Fruit fly (Drosophila melanogaster) whole organism, embryonic: ENCODE results near the gene Ciz1.
A peak's percentile ranks its signal among the peaks of the same experiment; 100 is the strongest.

Source experiments
- Atf-2 ChIP-seq: fragments of 200-800 bp; sonication (Bioruptor generic); optimal IDR thresholded peaks from 2 replicates; lab custom pipeline; 2016; ENCODE audit warnings: missing biosample characterization, missing genetic modification characterization
- Awh ChIP-seq: fragments of 200-800 bp; sonication (Bioruptor generic); IDR thresholded peaks from 2 replicates; pipeline ENCODE4, ENCODE4 v1.3.6; 2022; ENCODE audit warnings: missing biosample characterization, missing genetic modification characterization
- Bdp1 ChIP-seq: fragments of 200-800 bp; sonication (Bioruptor generic); optimal IDR thresholded peaks from 3 replicates; lab custom pipeline; 2016; ENCODE audit warnings: missing biosample characterization, missing genetic modification characterization
- CG11085 ChIP-seq: fragments of 200-800 bp; sonication (Bioruptor generic); IDR thresholded peaks from 2 replicates; pipeline ENCODE4 v1.3.6; 2022; ENCODE audit warnings: missing biosample characterization, missing genetic modification characterization
- CG12299 ChIP-seq: fragments of 200-800 bp; sonication (Bioruptor generic); optimal IDR thresholded peaks from 2 replicates; lab custom pipeline; 2018; ENCODE audit warnings: missing biosample characterization, mild to moderate bottlenecking, missing genetic modification characterization
- CG12769 ChIP-seq: fragments of 200-800 bp; sonication (Bioruptor generic); optimal IDR thresholded peaks from 2 replicates; lab custom pipeline; 2019; ENCODE audit warnings: missing biosample characterization, mild to moderate bottlenecking, missing genetic modification characterization, moderate library complexity
- CG14860 ChIP-seq: fragments of 200-800 bp; sonication (Bioruptor generic); IDR thresholded peaks from 3 replicates; pipeline ENCODE4 v1.3.6; 2022; ENCODE audit warnings: missing biosample characterization, missing genetic modification characterization; ENCODE audit not compliant: partially characterized antibody
- CG18619 ChIP-seq: fragments of 200-800 bp; sonication (Bioruptor generic); optimal IDR thresholded peaks from 3 replicates; lab custom pipeline; 2017; ENCODE audit warnings: missing biosample characterization, mild to moderate bottlenecking, missing genetic modification characterization
- CG2875 ChIP-seq: fragments of 200-800 bp; sonication (Bioruptor generic); optimal IDR thresholded peaks from 2 replicates; lab custom pipeline; 2017; ENCODE audit warnings: missing biosample characterization, mild to moderate bottlenecking, missing genetic modification characterization, missing genetic modification reagents
- CG31224 ChIP-seq: fragments of 200-800 bp; sonication (Bioruptor generic); IDR thresholded peaks from 2 replicates; pipeline ENCODE4 v1.3.6; 2022; ENCODE audit warnings: missing biosample characterization, missing genetic modification characterization
- CG33213 ChIP-seq: fragments of 200-800 bp; sonication (Bioruptor generic); optimal IDR thresholded peaks from 3 replicates; lab custom pipeline; 2016; ENCODE audit warnings: missing biosample characterization, missing genetic modification characterization
- CG3838 ChIP-seq: fragments of 200-800 bp; sonication (Bioruptor generic); optimal IDR thresholded peaks from 3 replicates; lab custom pipeline; 2016; ENCODE audit warnings: missing biosample characterization, missing genetic modification characterization
- CG4424 ChIP-seq: fragments of 200-800 bp; sonication (Bioruptor generic); optimal IDR thresholded peaks from 3 replicates; lab custom pipeline; 2016; ENCODE audit warnings: missing biosample characterization, missing genetic modification characterization
- CG5953 ChIP-seq: fragments of 200-800 bp; sonication (Bioruptor generic); IDR thresholded peaks from 2 replicates; pipeline ENCODE4 v1.3.6; 2022; ENCODE audit warnings: missing biosample characterization, missing genetic modification characterization
- CG6683 ChIP-seq: fragments of 200-800 bp; sonication (Bioruptor generic); optimal IDR thresholded peaks from 2 replicates; lab custom pipeline; 2017; ENCODE audit warnings: missing biosample characterization, mild to moderate bottlenecking, missing genetic modification characterization, missing genetic modification reagents
- Dad ChIP-seq: fragments of 200-800 bp; sonication (Bioruptor generic); optimal IDR thresholded peaks from 3 replicates; lab custom pipeline; 2016; ENCODE audit warnings: missing biosample characterization, missing genetic modification characterization
- Dip3 ChIP-seq: fragments of 200-800 bp; sonication (Bioruptor generic); optimal IDR thresholded peaks from 3 replicates; lab custom pipeline; 2016; ENCODE audit warnings: missing biosample characterization, missing genetic modification characterization
- Hsf ChIP-seq: fragments of 200-800 bp; sonication (Bioruptor generic); optimal IDR thresholded peaks from 3 replicates; lab custom pipeline; 2016; ENCODE audit warnings: missing biosample characterization, missing genetic modification characterization
- Max ChIP-seq: fragments of 200-800 bp; sonication (Bioruptor generic); optimal IDR thresholded peaks from 2 replicates; lab custom pipeline; 2016; ENCODE audit warnings: missing biosample characterization, mild to moderate bottlenecking, missing genetic modification characterization
- Meics ChIP-seq: fragments of 200-800 bp; sonication (Bioruptor generic); optimal IDR thresholded peaks from 2 replicates; lab custom pipeline; 2017; ENCODE audit warnings: missing biosample characterization, mild to moderate bottlenecking, missing genetic modification characterization
- Mes4 ChIP-seq: fragments of 200-800 bp; sonication (Bioruptor generic); optimal IDR thresholded peaks from 2 replicates; lab custom pipeline; 2016; ENCODE audit warnings: missing biosample characterization, missing genetic modification characterization
- NFAT ChIP-seq: fragments of 200-800 bp; sonication (Bioruptor generic); IDR thresholded peaks from 2 replicates; pipeline ENCODE4 v1.3.6; 2022; ENCODE audit warnings: missing biosample characterization, missing genetic modification characterization
- Nf-YA ChIP-seq: fragments of 200-800 bp; sonication (Bioruptor generic); IDR thresholded peaks from 2 replicates; pipeline ENCODE4 v1.3.6; 2022; ENCODE audit warnings: missing biosample characterization, missing genetic modification characterization
- Optix ChIP-seq: fragments of 200-800 bp; sonication (Bioruptor generic); IDR thresholded peaks from 3 replicates; pipeline ENCODE4 v1.3.6; 2022; ENCODE audit warnings: missing biosample characterization, missing genetic modification characterization
- Poxn ChIP-seq: fragments of 200-800 bp; sonication (Bioruptor generic); IDR thresholded peaks from 2 replicates; pipeline ENCODE4 v1.3.6; 2022; ENCODE audit warnings: missing biosample characterization, missing genetic modification characterization
- Rfx ChIP-seq: fragments of 200-800 bp; sonication (Bioruptor generic); IDR thresholded peaks from 2 replicates; pipeline ENCODE4 v1.3.6; 2022; ENCODE audit warnings: missing biosample characterization, missing genetic modification characterization
- Side ChIP-seq: fragments of 200-800 bp; sonication (Bioruptor generic); optimal IDR thresholded peaks from 2 replicates; lab custom pipeline; 2016; ENCODE audit warnings: missing biosample characterization, missing genetic modification characterization
- abd-A ChIP-seq: fragments of 200-800 bp; sonication (Bioruptor generic); optimal IDR thresholded peaks from 3 replicates; lab custom pipeline; 2019; ENCODE audit warnings: missing biosample characterization, mild to moderate bottlenecking, missing genetic modification characterization, moderate library complexity
- ash1 ChIP-seq: fragments of 200-800 bp; sonication (Bioruptor generic); optimal IDR thresholded peaks from 2 replicates; lab custom pipeline; 2018; ENCODE audit warnings: missing biosample characterization, mild to moderate bottlenecking, missing genetic modification characterization
- bcd ChIP-seq: fragments of 200-800 bp; sonication (Bioruptor generic); optimal IDR thresholded peaks from 2 replicates; lab custom pipeline; 2017; ENCODE audit warnings: missing biosample characterization, mild to moderate bottlenecking, missing genetic modification characterization
- br ChIP-seq: fragments of >200 bp; optimal IDR thresholded peaks from 2 replicates; lab custom pipeline; 2017
- caup ChIP-seq: fragments of 200-800 bp; sonication (Bioruptor generic); optimal IDR thresholded peaks from 3 replicates; lab custom pipeline; 2017; ENCODE audit warnings: missing biosample characterization, mild to moderate bottlenecking, missing genetic modification characterization, moderate library complexity; ENCODE audit not compliant: severe bottlenecking
- chm ChIP-seq: fragments of 200-800 bp; sonication (Bioruptor generic); IDR thresholded peaks from 2 replicates; pipeline ENCODE4 v1.3.6; 2022; ENCODE audit warnings: missing biosample characterization, missing genetic modification characterization
- corto ChIP-seq: fragments of 200-800 bp; sonication (Bioruptor generic); optimal IDR thresholded peaks from 2 replicates; lab custom pipeline; 2016; ENCODE audit warnings: missing biosample characterization, mild to moderate bottlenecking, missing genetic modification characterization, moderate library complexity
- dm ChIP-seq: fragments of 200-800 bp; sonication (Bioruptor generic); optimal IDR thresholded peaks from 3 replicates; lab custom pipeline; 2016; ENCODE audit warnings: missing biosample characterization, missing genetic modification characterization
- dysf ChIP-seq: fragments of 200-800 bp; sonication (Bioruptor generic); IDR thresholded peaks from 3 replicates; pipeline ENCODE4 v1.3.6; 2022; ENCODE audit warnings: missing biosample characterization, missing genetic modification characterization
- gt ChIP-seq: fragments of 200-800 bp; sonication (Bioruptor generic); IDR thresholded peaks from 2 replicates; pipeline ENCODE4 v1.3.6; 2022; ENCODE audit warnings: missing biosample characterization, missing genetic modification characterization
- insv ChIP-seq, 2 experiments: fragments of 200-800 bp; sonication (Bioruptor generic); optimal IDR thresholded peaks; 3 replicates each; lab custom pipeline; 2016 to 2018; ENCODE audit warnings: missing biosample characterization in 2 of 2, missing genetic modification characterization in 2 of 2
- ken ChIP-seq: fragments of 200-800 bp; sonication (Bioruptor generic); IDR thresholded peaks from 3 replicates; pipeline ENCODE4 v1.3.6; 2022; ENCODE audit warnings: missing biosample characterization, missing genetic modification characterization
- lbe ChIP-seq: fragments of 200-800 bp; sonication (Bioruptor generic); optimal IDR thresholded peaks from 2 replicates; lab custom pipeline; 2016; ENCODE audit warnings: missing biosample characterization, mild to moderate bottlenecking, missing genetic modification characterization
- nau ChIP-seq: fragments of 200-800 bp; sonication (Bioruptor generic); optimal IDR thresholded peaks from 3 replicates; lab custom pipeline; 2017; ENCODE audit warnings: missing biosample characterization, mild to moderate bottlenecking, missing genetic modification characterization, missing genetic modification reagents
- nerfin-1 ChIP-seq: fragments of 200-800 bp; sonication (Bioruptor generic); optimal IDR thresholded peaks from 3 replicates; lab custom pipeline; 2019; ENCODE audit warnings: missing biosample characterization, mild to moderate bottlenecking, missing genetic modification characterization, moderate library complexity
- oc ChIP-seq: fragments of 200-800 bp; sonication (Bioruptor generic); optimal IDR thresholded peaks from 2 replicates; lab custom pipeline; 2018; ENCODE audit warnings: missing biosample characterization, mild to moderate bottlenecking, missing genetic modification characterization, moderate library complexity
- odd ChIP-seq: fragments of 200-800 bp; sonication (Bioruptor generic); optimal IDR thresholded peaks from 2 replicates; lab custom pipeline; 2017; ENCODE audit warnings: missing biosample characterization, mild to moderate bottlenecking, missing genetic modification characterization
- onecut ChIP-seq: fragments of 200-800 bp; sonication (Bioruptor generic); IDR thresholded peaks from 2 replicates; pipeline ENCODE4 v1.3.6; 2022; ENCODE audit warnings: missing biosample characterization, missing genetic modification characterization
- pho ChIP-seq: fragments of 200-800 bp; sonication (Bioruptor generic); optimal IDR thresholded peaks from 2 replicates; lab custom pipeline; 2016; ENCODE audit warnings: missing biosample characterization, missing genetic modification characterization
- scrt ChIP-seq: fragments of 200-800 bp; sonication (Bioruptor generic); optimal IDR thresholded peaks from 2 replicates; lab custom pipeline; 2018; ENCODE audit warnings: missing biosample characterization, mild to moderate bottlenecking, missing genetic modification characterization, moderate library complexity
- sens ChIP-seq: fragments of 200-800 bp; sonication (Bioruptor generic); peaks from one replicate; lab custom pipeline; 2016; ENCODE audit warnings: missing biosample characterization, missing genetic modification characterization
- stc ChIP-seq: fragments of 200-800 bp; sonication (Bioruptor generic); IDR thresholded peaks from 2 replicates; pipeline ENCODE4 v1.3.6; 2022; ENCODE audit warnings: missing biosample characterization, missing genetic modification characterization
- sug ChIP-seq: fragments of 200-800 bp; optimal IDR thresholded peaks from 2 replicates; lab custom pipeline; 2019; ENCODE audit warnings: missing biosample characterization, mild to moderate bottlenecking, missing genetic modification characterization, moderate library complexity
- yki ChIP-seq: fragments of >200 bp; optimal IDR thresholded peaks from 3 replicates; lab custom pipeline; 2018

Gene Ciz1

DNA sequence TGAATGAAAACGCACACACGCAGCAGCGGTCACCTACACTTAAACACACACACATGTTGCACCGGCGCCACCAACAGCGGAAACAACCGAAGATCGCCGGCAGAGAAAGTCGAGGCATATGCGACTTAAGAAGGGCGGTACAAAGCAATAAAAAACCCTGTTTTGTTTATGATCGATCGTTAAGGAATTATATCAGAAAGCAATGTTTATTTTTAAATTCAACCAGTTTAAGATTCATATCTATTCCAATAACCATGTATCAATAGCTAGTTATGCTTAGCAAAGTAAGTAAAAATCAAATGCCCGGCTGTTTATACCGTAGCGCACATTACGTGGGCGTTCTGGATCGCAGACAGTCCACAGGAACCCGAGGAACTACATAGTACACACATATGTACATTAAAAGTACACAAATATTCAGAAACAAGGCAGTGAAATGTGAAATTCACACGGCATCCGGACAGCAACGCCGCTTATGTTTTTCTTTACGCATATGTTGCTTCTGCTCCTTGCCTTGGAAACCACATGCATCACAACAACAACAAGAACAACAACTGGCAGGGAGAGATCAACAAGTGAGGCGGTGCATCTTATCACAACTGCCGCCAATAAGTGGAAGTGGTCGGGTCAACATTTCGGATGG lies 8.5 kb upstream of the Ciz1 start (continued):
- TF ChIP-seq caup (GFP tag; lab: Kevin White, UChicago), result peak; percentile 92
- TF ChIP-seq Bdp1 (GFP tag; lab: Kevin White, UChicago), result peak; percentile 92
- TF ChIP-seq Nf-YA, result peak; percentile 93
- peak; percentile 99 for TF ChIP-seq chm (GFP tag; lab: Robert Waterston, UW)
- TF ChIP-seq Poxn, result peak; percentile 47; the same call in 1 of the 2 replicates
- TF ChIP-seq lbe, result peak; percentile 81
- TF ChIP-seq CG4424 (GFP tag; lab: Kevin White, UChicago), result peak; percentile 99
- peak; percentile 89 for TF ChIP-seq CG31224 (GFP tag; lab: Robert Waterston, UW)
- peak; percentile 97 for TF ChIP-seq ken (GFP tag; lab: Robert Waterston, UW)
- TF ChIP-seq pho (GFP tag; lab: Kevin White, UChicago), result peak; percentile 92
- peak; percentile 91 for TF ChIP-seq Dip3 (GFP tag; lab: Kevin White, UChicago)
- no peak for TF ChIP-seq br (lab: Kevin White, UChicago)
- TF ChIP-seq scrt (GFP tag; lab: Kevin White, UChicago), result peak; percentile 88
- TF ChIP-seq Dad (GFP tag; lab: Kevin White, UChicago), result peak; percentile 97
- peak; percentile 90 for TF ChIP-seq CG11085 (GFP tag; lab: Robert Waterston, UW)
- peak; percentile 100 for TF ChIP-seq sens
- peak; percentile 97 for TF ChIP-seq Hsf (GFP tag; lab: Kevin White, UChicago)
- peak; percentile 97 for TF ChIP-seq dysf (GFP tag; lab: Robert Waterston, UW)
- TF ChIP-seq Meics (GFP tag; lab: Kevin White, UChicago), result peak; percentile 92
- TF ChIP-seq corto, result peak; percentile 83
- TF ChIP-seq odd (GFP tag; lab: Kevin White, UChicago), result peak; percentile 89
- peak; percentile 97 for TF ChIP-seq nerfin-1 (tag; lab: Kevin White, UChicago)
- peak; percentile 58 for TF ChIP-seq yki
- peak; percentile 98 for TF ChIP-seq Awh (GFP tag; lab: Robert Waterston, UW)
- peak; percentile 94 for TF ChIP-seq CG12299
- peak; percentile 98 for TF ChIP-seq Max (GFP tag; lab: Kevin White, UChicago)
- peak; percentile 47 to 56 for TF ChIP-seq insv (GFP tag; optimal IDR thresholded peaks at IDR 0.05; lab: Kevin White, UChicago)
- TF ChIP-seq sug (tag; lab: Kevin White, UChicago), result peak; percentile 81
- TF ChIP-seq stc (GFP tag; lab: Robert Waterston, UW), result peak; percentile 97
- TF ChIP-seq gt (GFP tag; lab: Robert Waterston, UW), result peak; percentile 97
- TF ChIP-seq abd-A (tag; lab: Kevin White, UChicago), result peak; percentile 58
- TF ChIP-seq Optix, result peak; percentile 98
- TF ChIP-seq CG2875 (GFP tag; lab: Kevin White, UChicago), result peak; percentile 97
- no peak for TF ChIP-seq CG14860 (GFP tag; lab: Robert Waterston, UW)
- TF ChIP-seq bcd, result peak; percentile 96
- TF ChIP-seq Rfx, result peak; percentile 93
- peak; percentile 94 for TF ChIP-seq CG12769
- peak; percentile 73 for TF ChIP-seq ash1 (GFP tag; lab: Kevin White, UChicago)
- TF ChIP-seq CG5953 (GFP tag; lab: Robert Waterston, UW), result peak; percentile 97
- TF ChIP-seq CG18619, result peak; percentile 92
- peak; percentile 93 for TF ChIP-seq dm (GFP tag; lab: Kevin White, UChicago)
- TF ChIP-seq oc, result peak; percentile 97
- TF ChIP-seq Atf-2 (GFP tag; lab: Kevin White, UChicago), result peak; percentile 97
- TF ChIP-seq CG3838 (GFP tag; lab: Kevin White, UChicago), result peak; percentile 94
- peak; percentile 99 for TF ChIP-seq Side
- peak; percentile 96 for TF ChIP-seq CG33213
- peak; percentile 97 for TF ChIP-seq nau
- TF ChIP-seq CG6683 (GFP tag; lab: Kevin White, UChicago), result peak; percentile 87
- TF ChIP-seq onecut (GFP tag; lab: Robert Waterston, UW), result peak; percentile 94
- TF ChIP-seq Mes4 (GFP tag; lab: Kevin White, UChicago), result peak; percentile 97
- TF ChIP-seq NFAT (GFP tag; lab: Robert Waterston, UW), result peak; percentile 90
